Fruit fly (Drosophila melanogaster): ENCODE results near the gene Ctl2.
A peak's percentile ranks its signal among the peaks of the same experiment; 100 is the strongest.

The Ctl2 gene

DNA sequence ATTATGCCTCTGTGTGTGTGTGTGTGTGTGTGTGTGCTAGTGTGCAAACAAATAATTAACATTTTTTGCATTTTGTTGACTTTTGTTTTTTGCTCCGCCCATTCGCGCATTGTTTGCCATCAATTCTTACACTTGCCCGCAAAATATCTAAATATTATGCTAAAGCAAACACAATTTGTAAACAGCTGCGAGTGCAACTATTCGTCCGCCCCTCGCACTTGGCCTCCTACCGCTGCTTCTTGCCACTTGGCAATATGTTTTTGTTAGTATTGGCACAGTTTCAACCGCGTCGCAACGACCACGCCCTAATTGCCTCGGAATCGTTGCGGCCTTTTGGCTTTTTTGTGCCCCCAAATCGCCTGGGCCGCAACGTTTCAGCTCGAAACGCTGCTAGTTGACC, 45.6 kb upstream of the Ctl2 start (continued):
- TF ChIP-seq CG11456 (GFP tag; IDR thresholded peaks at IDR 0.05) = 0 out of 3 replicates have a peak, but pooled peaks have one; percentile 14
- TF ChIP-seq Med (GFP tag) = peak; percentile 46
- 0 out of 2 replicates have a peak, but pooled peaks have one; percentile 28 for TF ChIP-seq Rfx (GFP tag; IDR thresholded peaks at IDR 0.05)
- TF ChIP-seq crol (GFP tag; IDR thresholded peaks at IDR 0.05) = 0 out of 2 replicates have a peak, but pooled peaks have one; percentile 28
- 0 out of 2 replicates have a peak, but pooled peaks have one; percentile 17 for TF ChIP-seq CG11696 (GFP tag; IDR thresholded peaks at IDR 0.05)

DNA sequence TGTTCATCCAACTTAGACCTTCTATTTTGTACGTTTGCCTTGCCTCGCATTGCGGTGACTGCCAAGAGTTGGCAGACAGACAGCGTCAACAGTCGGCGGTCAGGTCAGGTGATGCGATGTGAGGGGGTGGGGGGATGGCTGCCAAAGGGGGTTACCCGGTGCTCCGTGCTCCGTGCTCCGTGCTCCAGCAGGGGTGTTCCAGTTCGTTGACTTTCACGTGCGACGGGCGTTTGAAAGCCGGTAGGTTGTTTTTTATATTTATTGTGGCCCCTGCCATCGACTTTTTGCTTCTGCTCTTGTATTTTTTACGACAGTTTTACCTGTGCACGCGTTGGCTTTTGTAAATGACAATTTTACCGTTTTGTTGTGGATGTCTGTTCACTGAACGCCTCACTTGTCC, 41.1 kb upstream of the Ctl2 start:
- peak; percentile 12 for TF ChIP-seq pros (GFP tag; optimal IDR thresholded peaks at IDR 0.05)
- no peak for TF ChIP-seq Tbp (GFP tag; optimal IDR thresholded peaks at IDR 0.05)
- TF ChIP-seq bigmax (GFP tag; optimal IDR thresholded peaks at IDR 0.05) = no peak
- 0 out of 3 replicates have a peak, but pooled peaks have one; percentile 9 for TF ChIP-seq zfh1 (GFP tag; IDR thresholded peaks at IDR 0.05)
- peak; percentile 44 for TF ChIP-seq Med (GFP tag)
- TF ChIP-seq cwo (GFP tag; optimal IDR thresholded peaks at IDR 0.05) = peak; percentile 72
- TF ChIP-seq Awh (GFP tag; IDR thresholded peaks at IDR 0.05) = no peak
- TF ChIP-seq CG31365 (tag; optimal IDR thresholded peaks at IDR 0.05) = no peak
- no peak for TF ChIP-seq Lpt (GFP tag; optimal IDR thresholded peaks at IDR 0.05)
- TF ChIP-seq sqz (GFP tag; optimal IDR thresholded peaks at IDR 0.05) = peak; percentile 1
- no peak for TF ChIP-seq CG12071 (GFP tag; optimal IDR thresholded peaks at IDR 0.05)
- no peak for TF ChIP-seq Chrac-16 (GFP tag; optimal IDR thresholded peaks at IDR 0.05)
- 0 out of 4 replicates have a peak, but pooled peaks have one; percentile 28 for TF ChIP-seq chinmo (GFP tag; IDR thresholded peaks at IDR 0.05; ENCODE audit: partially characterized antibody)
- TF ChIP-seq crol (GFP tag; IDR thresholded peaks at IDR 0.05) = peak; percentile 44; the same call in 1 of the 2 replicates
- no peak for TF ChIP-seq Sry-β (GFP tag; optimal IDR thresholded peaks at IDR 0.05)
- no peak for TF ChIP-seq croc (GFP tag; conservative IDR thresholded peaks at IDR 0.05)
- peak; percentile 27 for TF ChIP-seq abd-A (tag; optimal IDR thresholded peaks at IDR 0.05)

dm6 chr3R:29082511-29083296, 40.5 kb upstream of the Ctl2 start:
- TF ChIP-seq slp2 (GFP tag; optimal IDR thresholded peaks at IDR 0.05) = no peak
- no peak for TF ChIP-seq Bgb (GFP tag; IDR thresholded peaks at IDR 0.05; ENCODE audit: partially characterized antibody)
- TF ChIP-seq dmrt99B (tag; optimal IDR thresholded peaks at IDR 0.05) = peak; percentile 22
- peak; percentile 83 for TF ChIP-seq CG4360 (GFP tag; IDR thresholded peaks at IDR 0.05)
- no peak for TF ChIP-seq CG6683 (GFP tag; optimal IDR thresholded peaks at IDR 0.05)
- peak; percentile 3 for TF ChIP-seq CG15601 (tag; optimal IDR thresholded peaks at IDR 0.05)
- peak; percentile 9 for TF ChIP-seq gem (tag; optimal IDR thresholded peaks at IDR 0.05)
- 0 out of 3 replicates have a peak, but pooled peaks have one; percentile 28 for TF ChIP-seq CG16813 (GFP tag; IDR thresholded peaks at IDR 0.05; ENCODE audit: partially characterized antibody)
- TF ChIP-seq cad (GFP tag; optimal IDR thresholded peaks at IDR 0.05) = no peak
- peak; percentile 44 for TF ChIP-seq sens (GFP tag)
- no peak for TF ChIP-seq vvl (GFP tag; IDR thresholded peaks at IDR 0.05)
- no peak for TF ChIP-seq gt (GFP tag; IDR thresholded peaks at IDR 0.05)
- peak; percentile 5 for TF ChIP-seq grau (tag; optimal IDR thresholded peaks at IDR 0.05)
- peak; percentile 35; the same call in 1 of the 3 replicates for TF ChIP-seq row (GFP tag; IDR thresholded peaks at IDR 0.05)
- TF ChIP-seq ken (GFP tag; IDR thresholded peaks at IDR 0.05) = 0 out of 3 replicates have a peak, but pooled peaks have one; percentile 21
- no peak for TF ChIP-seq Kr (GFP tag; optimal IDR thresholded peaks at IDR 0.05)
- peak; percentile 79 for TF ChIP-seq Sry-β (GFP tag; optimal IDR thresholded peaks at IDR 0.05)
- TF ChIP-seq crol (GFP tag; IDR thresholded peaks at IDR 0.05) = no peak
